Worm (Caenorhabditis elegans) whole organism, early embryonic: ENCODE measurements around the gene srpa-68.

Source experiments
- B0310.2 ChIP-seq: sonication (generic microtip); optimal IDR thresholded peaks from 2 replicates; lab custom pipeline; 2016; ENCODE audit warnings: mild to moderate bottlenecking, missing genetic modification characterization, missing compliant biosample characterization
- F13C5.2 ChIP-seq: sonication (generic microtip); optimal IDR thresholded peaks from 2 replicates; lab custom pipeline; 2017; ENCODE audit warnings: mild to moderate bottlenecking, missing genetic modification characterization, inconsistent platforms, missing compliant biosample characterization
- aly-1 ChIP-seq: sonication (generic microtip); optimal IDR thresholded peaks from 2 replicates; lab custom pipeline; 2016; ENCODE audit warnings: missing genetic modification characterization, missing compliant biosample characterization
- ama-1 ChIP-seq: fragments of 150-350 bp; optimal IDR thresholded peaks from 2 replicates; lab custom pipeline; 2014
- ets-7 ChIP-seq: sonication (generic microtip); optimal IDR thresholded peaks from 2 replicates; lab custom pipeline; 2016; ENCODE audit warnings: missing genotype, missing genetic modification characterization, missing compliant biosample characterization
- flt-1 ChIP-seq: fragments of 200-800 bp; sonication (Bioruptor generic); IDR thresholded peaks from 2 replicates; pipeline ENCODE4 v1.3.6; 2022; ENCODE audit warnings: missing genetic modification characterization, missing compliant biosample characterization
- hmbx-1 ChIP-seq: sonication (generic microtip); optimal IDR thresholded peaks from 2 replicates; lab custom pipeline; 2016; ENCODE audit warnings: mild to moderate bottlenecking, missing genetic modification characterization, missing compliant biosample characterization
- hmg-4 ChIP-seq: fragments of 200-800 bp; sonication (Bioruptor generic); optimal IDR thresholded peaks from 2 replicates; lab custom pipeline; 2018; ENCODE audit warnings: mild to moderate bottlenecking, missing genetic modification characterization, missing compliant biosample characterization
- pes-1 ChIP-seq: fragments of 200-800 bp; sonication (Bioruptor generic); IDR thresholded peaks from 2 replicates; pipeline ENCODE4 v1.3.6; 2022; ENCODE audit warnings: missing genetic modification reagents, missing genetic modification characterization, missing compliant biosample characterization
- tbx-11 ChIP-seq: fragments of 200-800 bp; sonication (Bioruptor generic); IDR thresholded peaks from 2 replicates; pipeline ENCODE4 v1.3.6; 2022; ENCODE audit warnings: missing genetic modification characterization, missing compliant biosample characterization
- tbx-37 ChIP-seq: fragments of 200-800 bp; sonication (Bioruptor generic); conservative IDR thresholded peaks from 2 replicates; pipeline ENCODE4 v1.3.6; 2022; ENCODE audit warnings: missing genetic modification reagents, missing genetic modification characterization, missing compliant biosample characterization

- TF ChIP-seq ama-1: no peak
- no peak for TF ChIP-seq F13C5.2
- no peak for TF ChIP-seq B0310.2 (tag; lab: Kevin White, UChicago)
- TF ChIP-seq aly-1 (tag; lab: Kevin White, UChicago): no peak
- TF ChIP-seq flt-1: no peak
- no peak for TF ChIP-seq tbx-37
- TF ChIP-seq tbx-11 (GFP tag; lab: Robert Waterston, UW): no peak
- TF ChIP-seq hmbx-1: no peak
- no peak for TF ChIP-seq hmg-4
- no peak for TF ChIP-seq pes-1 (GFP tag; lab: Robert Waterston, UW)
- no peak for TF ChIP-seq ets-7 (tag; lab: Kevin White, UChicago)
Observed at ce11 chrV:12305677-12306076, 14.2 kb upstream of the srpa-68 start.
